Fruit fly (Drosophila melanogaster) whole organism, embryonic: ENCODE measurements around the gene mRpS7.

Source experiments
- Antp ChIP-seq: fragments of 200-800 bp; sonication (Bioruptor generic); optimal IDR thresholded peaks from 3 replicates; lab custom pipeline; 2016; ENCODE audit warnings: missing biosample characterization, missing genetic modification characterization
- Bgb ChIP-seq: fragments of 200-800 bp; sonication (Bioruptor generic); IDR thresholded peaks from 2 replicates; pipeline ENCODE4 v1.3.6; 2022; ENCODE audit warnings: missing biosample characterization, missing genetic modification characterization; ENCODE audit not compliant: partially characterized antibody
- CG10321 ChIP-seq: fragments of 200-800 bp; sonication (Bioruptor generic); IDR thresholded peaks from 2 replicates; pipeline ENCODE4 v1.3.6; 2022; ENCODE audit warnings: missing biosample characterization, missing genetic modification characterization
- CG10431 ChIP-seq: fragments of 200-800 bp; sonication (Bioruptor generic); optimal IDR thresholded peaks from 3 replicates; lab custom pipeline; 2018; ENCODE audit warnings: missing biosample characterization, mild to moderate bottlenecking, missing genetic modification characterization
- CG10979 ChIP-seq: fragments of 200-800 bp; sonication (Bioruptor generic); optimal IDR thresholded peaks from 2 replicates; lab custom pipeline; 2018; ENCODE audit warnings: missing biosample characterization, mild to moderate bottlenecking, missing genetic modification characterization, moderate library complexity
- CG12155 ChIP-seq: fragments of 200-800 bp; sonication (Bioruptor generic); optimal IDR thresholded peaks from 3 replicates; lab custom pipeline; 2016; ENCODE audit warnings: missing biosample characterization, missing genetic modification characterization
- CG12219 ChIP-seq: fragments of 200-800 bp; sonication (Bioruptor generic); optimal IDR thresholded peaks from 3 replicates; lab custom pipeline; 2018; ENCODE audit warnings: missing biosample characterization, mild to moderate bottlenecking, missing genetic modification characterization
- CG13123 ChIP-seq: fragments of 200-800 bp; sonication (Bioruptor generic); optimal IDR thresholded peaks from 2 replicates; lab custom pipeline; 2016; ENCODE audit warnings: missing biosample characterization, missing genetic modification characterization
- CG14050 ChIP-seq: fragments of 200-800 bp; sonication (Bioruptor generic); IDR thresholded peaks from 3 replicates; pipeline ENCODE4 v1.3.6; 2022; ENCODE audit warnings: missing biosample characterization, missing genetic modification characterization
- CG14710 ChIP-seq: fragments of 200-800 bp; sonication (Bioruptor generic); optimal IDR thresholded peaks from 3 replicates; lab custom pipeline; 2019; ENCODE audit warnings: missing biosample characterization, mild to moderate bottlenecking, missing genetic modification characterization, moderate library complexity
- CG15011 ChIP-seq: fragments of 200-800 bp; sonication (Bioruptor generic); optimal IDR thresholded peaks from 3 replicates; lab custom pipeline; 2018; ENCODE audit warnings: missing biosample characterization, mild to moderate bottlenecking, missing genetic modification characterization
- CG1603 ChIP-seq: fragments of 200-800 bp; sonication (Bioruptor generic); optimal IDR thresholded peaks from 2 replicates; lab custom pipeline; 2019; ENCODE audit warnings: missing biosample characterization, mild to moderate bottlenecking, missing genetic modification characterization, moderate library complexity
- CG18764 ChIP-seq: fragments of 200-800 bp; sonication (Bioruptor generic); optimal IDR thresholded peaks from 3 replicates; lab custom pipeline; 2016; ENCODE audit warnings: missing biosample characterization, missing genetic modification characterization
- CG30020 ChIP-seq: fragments of 200-800 bp; optimal IDR thresholded peaks from 2 replicates; lab custom pipeline; 2019; ENCODE audit warnings: missing biosample characterization, mild to moderate bottlenecking, missing genetic modification characterization, moderate library complexity
- CG3065 ChIP-seq: fragments of 200-800 bp; sonication (Bioruptor generic); optimal IDR thresholded peaks from 2 replicates; lab custom pipeline; 2016; ENCODE audit warnings: missing biosample characterization, missing genetic modification characterization
- CG31441 ChIP-seq: fragments of 200-800 bp; sonication (Bioruptor generic); IDR thresholded peaks from 2 replicates; pipeline ENCODE4 v1.3.6; 2022; ENCODE audit warnings: missing biosample characterization, missing genetic modification characterization
- CG33557 ChIP-seq: fragments of 200-800 bp; sonication (Bioruptor generic); optimal IDR thresholded peaks from 2 replicates; lab custom pipeline; 2019; ENCODE audit warnings: missing biosample characterization, mild to moderate bottlenecking, missing genetic modification characterization, moderate library complexity
- CG5953 ChIP-seq: fragments of 200-800 bp; sonication (Bioruptor generic); IDR thresholded peaks from 2 replicates; pipeline ENCODE4 v1.3.6; 2022; ENCODE audit warnings: missing biosample characterization, missing genetic modification characterization
- CG6254 ChIP-seq: fragments of 200-800 bp; sonication (Bioruptor generic); optimal IDR thresholded peaks from 3 replicates; lab custom pipeline; 2017; ENCODE audit warnings: mild to moderate bottlenecking, missing biosample characterization, missing genetic modification reagents, missing genetic modification characterization
- CG6689 ChIP-seq: fragments of 200-800 bp; sonication (Bioruptor generic); IDR thresholded peaks from 2 replicates; pipeline ENCODE4 v1.3.6; 2022; ENCODE audit warnings: missing biosample characterization, missing genetic modification characterization
- CG6791 ChIP-seq: fragments of 200-800 bp; sonication (Bioruptor generic); IDR thresholded peaks from 3 replicates; pipeline ENCODE4 v1.3.6; 2022; ENCODE audit warnings: missing biosample characterization, missing genetic modification characterization; ENCODE audit not compliant: partially characterized antibody
- CG7745 ChIP-seq: fragments of 200-800 bp; sonication (Bioruptor generic); optimal IDR thresholded peaks from 2 replicates; lab custom pipeline; 2018; ENCODE audit warnings: missing biosample characterization, mild to moderate bottlenecking, missing genetic modification characterization, moderate library complexity
- CG9932 ChIP-seq: fragments of 200-800 bp; sonication (Bioruptor generic); IDR thresholded peaks from 2 replicates; pipeline ENCODE4 v1.3.6; 2022; ENCODE audit warnings: missing biosample characterization, missing genetic modification characterization
- Dp ChIP-seq: fragments of 200-800 bp; sonication (Bioruptor generic); optimal IDR thresholded peaks from 2 replicates; lab custom pipeline; 2018; ENCODE audit warnings: missing biosample characterization, mild to moderate bottlenecking, missing genetic modification characterization, moderate library complexity
- E2f1 ChIP-seq: fragments of 200-800 bp; sonication (Bioruptor generic); IDR thresholded peaks from 2 replicates; pipeline ENCODE4 v1.3.6; 2022; ENCODE audit warnings: missing biosample characterization, missing genetic modification characterization
- HLH4C ChIP-seq: fragments of 200-800 bp; sonication (Bioruptor generic); IDR thresholded peaks from 3 replicates; pipeline ENCODE4 v1.3.6; 2022; ENCODE audit warnings: missing biosample characterization, missing genetic modification characterization; ENCODE audit not compliant: partially characterized antibody
- HLH54F ChIP-seq: fragments of 200-800 bp; sonication (Bioruptor generic); optimal IDR thresholded peaks from 3 replicates; lab custom pipeline; 2016; ENCODE audit warnings: missing biosample characterization, missing genetic modification characterization
- HLHmδ ChIP-seq: fragments of 200-800 bp; sonication (Bioruptor generic); optimal IDR thresholded peaks from 2 replicates; lab custom pipeline; 2018; ENCODE audit warnings: missing biosample characterization, mild to moderate bottlenecking, missing genetic modification characterization, moderate library complexity
- Hr78 ChIP-seq, 2 experiments: fragments of 200-800 bp in 1 of 2; fragments of >200 bp in 1 of 2; sonication (Bioruptor generic) in 1 of 2; optimal IDR thresholded peaks; 2 replicates each; lab custom pipeline; 2017 to 2019; ENCODE audit warnings: missing biosample characterization in 2 of 2, missing genetic modification characterization in 2 of 2, mild to moderate bottlenecking in 1 of 2, moderate library complexity in 1 of 2
- Max ChIP-seq: fragments of 200-800 bp; sonication (Bioruptor generic); optimal IDR thresholded peaks from 2 replicates; lab custom pipeline; 2016; ENCODE audit warnings: missing biosample characterization, mild to moderate bottlenecking, missing genetic modification characterization
- Med ChIP-seq: fragments of 200-800 bp; sonication (Bioruptor generic); peaks from one replicate; lab custom pipeline; 2016; ENCODE audit warnings: missing biosample characterization, missing genetic modification characterization, mild to moderate bottlenecking, inconsistent platforms, moderate library complexity
- Meics ChIP-seq: fragments of 200-800 bp; sonication (Bioruptor generic); optimal IDR thresholded peaks from 2 replicates; lab custom pipeline; 2017; ENCODE audit warnings: missing biosample characterization, mild to moderate bottlenecking, missing genetic modification characterization
- Nf-YA ChIP-seq: fragments of 200-800 bp; sonication (Bioruptor generic); IDR thresholded peaks from 2 replicates; pipeline ENCODE4 v1.3.6; 2022; ENCODE audit warnings: missing biosample characterization, missing genetic modification characterization
- NfI ChIP-seq: fragments of 200-800 bp; sonication (Bioruptor generic); optimal IDR thresholded peaks from 3 replicates; lab custom pipeline; 2018; ENCODE audit warnings: missing biosample characterization, mild to moderate bottlenecking, missing genetic modification characterization, moderate library complexity
- Ravus ChIP-seq: fragments of 200-800 bp; sonication (Bioruptor generic); IDR thresholded peaks from 2 replicates; pipeline ENCODE4 v1.3.6; 2022; ENCODE audit warnings: missing biosample characterization, missing genetic modification characterization
- Scr ChIP-seq: fragments of 200-800 bp; sonication (Bioruptor generic); IDR thresholded peaks from 2 replicates; pipeline ENCODE4 v1.3.6; 2022; ENCODE audit warnings: missing biosample characterization, missing genetic modification characterization; ENCODE audit not compliant: partially characterized antibody
- bcd ChIP-seq: fragments of 200-800 bp; sonication (Bioruptor generic); optimal IDR thresholded peaks from 2 replicates; lab custom pipeline; 2017; ENCODE audit warnings: missing biosample characterization, mild to moderate bottlenecking, missing genetic modification characterization
- cas ChIP-seq: fragments of 200-800 bp; sonication (Bioruptor generic); IDR thresholded peaks from 2 replicates; pipeline ENCODE4 v1.3.6; 2022; ENCODE audit warnings: missing biosample characterization, missing genetic modification characterization
- cg ChIP-seq: fragments of 200-800 bp; sonication (Bioruptor generic); optimal IDR thresholded peaks from 3 replicates; lab custom pipeline; 2019; ENCODE audit warnings: missing biosample characterization, mild to moderate bottlenecking, missing genetic modification characterization, moderate library complexity
- crol ChIP-seq: fragments of 200-800 bp; sonication (Bioruptor generic); IDR thresholded peaks from 2 replicates; pipeline ENCODE4 v1.3.6; 2022; ENCODE audit warnings: missing biosample characterization, missing genetic modification characterization
- ems ChIP-seq: fragments of 200-800 bp; sonication (Bioruptor generic); optimal IDR thresholded peaks from 3 replicates; lab custom pipeline; 2016; ENCODE audit warnings: missing biosample characterization, missing genetic modification characterization
- ftz-f1 ChIP-seq: fragments of 200-800 bp; sonication (Bioruptor generic); optimal IDR thresholded peaks from 2 replicates; lab custom pipeline; 2016; ENCODE audit warnings: missing biosample characterization, missing genetic modification characterization
- gsb ChIP-seq: fragments of 200-800 bp; sonication (Bioruptor generic); IDR thresholded peaks from 2 replicates; pipeline ENCODE4 v1.3.6; 2022; ENCODE audit warnings: missing biosample characterization, missing genetic modification characterization
- lab ChIP-seq: fragments of 200-800 bp; sonication (Bioruptor generic); optimal IDR thresholded peaks from 3 replicates; lab custom pipeline; 2017; ENCODE audit warnings: missing biosample characterization, missing genetic modification characterization, mild to moderate bottlenecking, moderate library complexity, missing genetic modification reagents
- pnt ChIP-seq: fragments of 200-800 bp; sonication (Bioruptor generic); optimal IDR thresholded peaks from 3 replicates; lab custom pipeline; 2016; ENCODE audit warnings: missing biosample characterization, missing genetic modification characterization
- trem ChIP-seq: fragments of 200-800 bp; optimal IDR thresholded peaks from 3 replicates; lab custom pipeline; 2019; ENCODE audit warnings: missing biosample characterization, mild to moderate bottlenecking, missing genetic modification characterization, moderate library complexity
- tup ChIP-seq: fragments of 200-800 bp; sonication (Bioruptor generic); optimal IDR thresholded peaks from 2 replicates; lab custom pipeline; 2016; ENCODE audit warnings: missing biosample characterization, mild to moderate bottlenecking, missing genetic modification characterization, moderate library complexity
- wdn ChIP-seq: fragments of 200-800 bp; sonication (Bioruptor generic); IDR thresholded peaks from 2 replicates; pipeline ENCODE4 v1.3.6; 2022; ENCODE audit warnings: missing biosample characterization, missing genetic modification characterization

mRpS7 gene

dm6 chr2L:10413251-10414127 lies 27.0 kb downstream of the mRpS7 start, which contains the start of the genes CG5355 and Klp31E (continued):
- no peak for TF ChIP-seq CG10321 (GFP tag; lab: Robert Waterston, UW)
- TF ChIP-seq CG13123 = peak; percentile 2
- no peak for TF ChIP-seq tup (GFP tag; lab: Kevin White, UChicago)
- no peak for TF ChIP-seq cg (GFP tag; lab: Kevin White, UChicago)
- no peak for TF ChIP-seq CG3065 (GFP tag; lab: Kevin White, UChicago)
- peak; percentile 40 for TF ChIP-seq CG12219
- peak; percentile 80 for TF ChIP-seq Meics
- no peak for TF ChIP-seq CG18764 (GFP tag; lab: Kevin White, UChicago)
- no peak for TF ChIP-seq CG14050 (GFP tag; lab: Robert Waterston, UW)
- TF ChIP-seq CG1603 (tag; lab: Kevin White, UChicago) = peak; percentile 78
- TF ChIP-seq HLHmδ (GFP tag; lab: Kevin White, UChicago) = no peak
- TF ChIP-seq CG30020 (tag; lab: Kevin White, UChicago) = peak; percentile 95
- TF ChIP-seq CG6689 (GFP tag; lab: Robert Waterston, UW) = peak; percentile 71
- no peak for TF ChIP-seq ftz-f1 (GFP tag; lab: Kevin White, UChicago)
- peak; percentile 63 for TF ChIP-seq Bgb (GFP tag; lab: Robert Waterston, UW)

dm6 chr2L:10418981-10419380 lies 32.5 kb downstream of the mRpS7 start, which contains the start of gene RfC3:
RfC3 (plus strand) TSS chr2L:10419190.
- TF ChIP-seq pnt (GFP tag; lab: Kevin White, UChicago) (no peak), bcd (no peak), CG31441 (GFP tag; lab: Robert Waterston, UW) (no peak), trem (peak; percentile 55), Ravus (GFP tag; lab: Robert Waterston, UW) (no peak), cas (GFP tag; lab: Robert Waterston, UW) (no peak), Scr (GFP tag; lab: Robert Waterston, UW) (peak; percentile 81), CG10979 (no peak), gsb (no peak), CG6791 (GFP tag; lab: Robert Waterston, UW) (peak; percentile 89), E2f1 (GFP tag; lab: Robert Waterston, UW) (no peak), CG9932 (no peak), Dp (peak; percentile 92), NfI (GFP tag; lab: Kevin White, UChicago) (no peak), CG6254 (no peak), CG7745 (tag; lab: Kevin White, UChicago) (no peak), HLH4C (GFP tag; lab: Robert Waterston, UW) (peak; percentile 98), CG15011 (GFP tag; lab: Kevin White, UChicago) (no peak), lab (no peak), CG12155 (GFP tag; lab: Kevin White, UChicago) (no peak), Antp (GFP tag; lab: Kevin White, UChicago) (no peak), CG5953 (no peak), CG14710 (no peak), Nf-YA (GFP tag; lab: Robert Waterston, UW) (no peak), ems (no peak), HLH54F (no peak), Med (GFP tag; lab: Kevin White, UChicago) (peak; percentile 54), Max (GFP tag; lab: Kevin White, UChicago) (peak; percentile 28), Hr78 (GFP tag; optimal IDR thresholded peaks at IDR 0.05; lab: Kevin White, UChicago) (peak in 1 of 2 experiments; percentile 93), CG10431 (GFP tag; lab: Kevin White, UChicago) (no peak), wdn (no peak), CG33557 (GFP tag; lab: Kevin White, UChicago) (no peak), crol (GFP tag; lab: Robert Waterston, UW) (no peak)
